Worm (Caenorhabditis elegans): Measurements from ENCODE around the gene pals-28.

Gene pals-28

ce11 chrIII:4370585-4370984 lies 14.0 kb upstream of the pals-28 start, which contains the start of gene ckb-3:
Gene ckb-3, plus strand, starts transcription at chrIII:4370885.
- no peak for TF ChIP-seq vab-7 (GFP tag; IDR thresholded peaks at IDR 0.05)
- no peak for TF ChIP-seq dmd-9 (GFP tag; IDR thresholded peaks at IDR 0.05)
- TF ChIP-seq F10B5.3 (tag; optimal IDR thresholded peaks at IDR 0.05), result no peak
- no peak for TF ChIP-seq Y105C5A.15 (GFP tag; IDR thresholded peaks at IDR 0.05)
- TF ChIP-seq attf-4 (tag; optimal IDR thresholded peaks at IDR 0.05), result no peak
- no peak for TF ChIP-seq snpc-4 (tag; optimal IDR thresholded peaks at IDR 0.05)
- TF ChIP-seq nhr-25 (tag; optimal IDR thresholded peaks at IDR 0.05; ENCODE audit: borderline replicate concordance, insufficient read depth), result no peak
- no peak for TF ChIP-seq nhr-102 (tag; optimal IDR thresholded peaks at IDR 0.05)
- TF ChIP-seq php-3 (GFP tag; IDR thresholded peaks at IDR 0.05), result no peak
- no peak for TF ChIP-seq daf-12 (tag; optimal IDR thresholded peaks at IDR 0.05)
- no peak for TF ChIP-seq cey-2 (tag; optimal IDR thresholded peaks at IDR 0.05; ENCODE audit: borderline replicate concordance, insufficient read depth)
- no peak for TF ChIP-seq arid-1 (GFP tag; conservative IDR thresholded peaks at IDR 0.05)

DNA sequence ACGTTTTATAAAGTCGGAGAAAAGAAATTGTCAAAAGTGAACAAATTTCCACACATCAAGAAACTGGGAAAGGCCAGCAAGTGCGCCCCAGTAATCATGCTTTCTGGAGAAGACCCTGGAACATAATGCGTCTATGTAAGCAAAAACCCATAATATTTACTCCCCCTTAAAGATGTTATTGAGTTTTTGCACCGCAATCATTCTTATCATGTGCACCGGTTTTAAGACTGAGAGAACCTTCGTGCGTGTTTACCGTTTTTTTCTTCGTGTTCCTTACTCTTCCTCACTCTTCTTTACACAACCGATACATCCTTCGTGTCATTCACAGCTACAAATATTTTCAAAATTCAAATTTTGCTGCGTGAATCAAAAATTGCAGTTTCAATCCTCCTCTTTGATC lies 11.7 kb upstream of the pals-28 start:
- TF ChIP-seq unc-62 (GFP tag; optimal IDR thresholded peaks at IDR 0.05 in 1 of 2) (no peak), unc-62 (tag; optimal IDR thresholded peaks at IDR 0.05) (no peak), daf-16 (GFP tag; optimal IDR thresholded peaks at IDR 0.05) (no peak), daf-16 (tag; optimal IDR thresholded peaks at IDR 0.05) (peak; percentile 97), ceh-32 (tag; optimal IDR thresholded peaks at IDR 0.05; ENCODE audit: poor library complexity) (no peak)

ce11 chrIII:4374854-4375253 lies 9.7 kb upstream of the pals-28 start, which contains the start of gene pals-26:
Gene pals-26, plus strand, starts transcription at chrIII:4375154.
- no peak for TF ChIP-seq T26A8.4 (GFP tag; IDR thresholded peaks at IDR 0.05)
- TF ChIP-seq lsy-2 (tag; optimal IDR thresholded peaks at IDR 0.05), result no peak
- TF ChIP-seq daf-19 (GFP tag; conservative IDR thresholded peaks at IDR 0.05), result no peak
- TF ChIP-seq ceh-32 (tag; optimal IDR thresholded peaks at IDR 0.05; ENCODE audit: poor library complexity), result no peak
- no peak for TF ChIP-seq dmd-9 (GFP tag; IDR thresholded peaks at IDR 0.05)
- no peak for TF ChIP-seq set-16 (GFP tag; IDR thresholded peaks at IDR 0.05)
- no peak for TF ChIP-seq tag-97 (GFP tag; IDR thresholded peaks at IDR 0.05)
- no peak for TF ChIP-seq dpl-1 (GFP tag; optimal IDR thresholded peaks at IDR 0.05)
- no peak for TF ChIP-seq ctbp-1 (GFP tag; IDR thresholded peaks at IDR 0.05)
- TF ChIP-seq zfp-2 (tag; optimal IDR thresholded peaks at IDR 0.05), result no peak
- no peak for TF ChIP-seq lin-1 (GFP tag; IDR thresholded peaks at IDR 0.05)
- TF ChIP-seq F49E8.2 (tag; optimal IDR thresholded peaks at IDR 0.05; ENCODE audit: borderline replicate concordance), result no peak
- no peak for TF ChIP-seq lim-7 (GFP tag; IDR thresholded peaks at IDR 0.05)
- no peak for TF ChIP-seq ceh-44 (GFP tag; IDR thresholded peaks at IDR 0.05)
- no peak for TF ChIP-seq F44E2.7 (GFP tag; IDR thresholded peaks at IDR 0.05)
- TF ChIP-seq nhr-6 (tag; optimal IDR thresholded peaks at IDR 0.05), result no peak
- TF ChIP-seq ZK546.5 (tag; optimal IDR thresholded peaks at IDR 0.05), result no peak

- peak; percentile 61 for TF ChIP-seq nhr-102 (tag; optimal IDR thresholded peaks at IDR 0.05)
- peak; percentile 19 for TF ChIP-seq Y5F2A.4 (GFP tag; optimal IDR thresholded peaks at IDR 0.05)
- peak in 1 of 2 experiments; percentile 54 for TF ChIP-seq hif-1 (tag; optimal IDR thresholded peaks at IDR 0.05)
- peak; percentile 69 for TF ChIP-seq nhr-111 (GFP tag; optimal IDR thresholded peaks at IDR 0.05)
- TF ChIP-seq fkh-10 (GFP tag; optimal IDR thresholded peaks at IDR 0.05), result peak; percentile 4
- peak; percentile 8; the same call in 1 of the 2 replicates for TF ChIP-seq D1046.2 (GFP tag; IDR thresholded peaks at IDR 0.05)
- peak; percentile 88 for TF ChIP-seq hmg-1.1 (GFP tag; IDR thresholded peaks at IDR 0.05)
- TF ChIP-seq nhr-41 (GFP tag; IDR thresholded peaks at IDR 0.05), result peak; percentile 78
- peak; percentile 78 for TF ChIP-seq hlh-11 (tag; optimal IDR thresholded peaks at IDR 0.05)
- TF ChIP-seq lim-7 (GFP tag; IDR thresholded peaks at IDR 0.05), result peak; percentile 65
- peak; percentile 75; the same call in 1 of the 2 replicates for TF ChIP-seq dmd-8 (GFP tag; IDR thresholded peaks at IDR 0.05)
- peak; percentile 62 for TF ChIP-seq mes-2 (tag; optimal IDR thresholded peaks at IDR 0.05; ENCODE audit: poor library complexity, severe bottlenecking)
- peak; percentile 79 for TF ChIP-seq egl-43 (GFP tag; IDR thresholded peaks at IDR 0.05)
- peak; percentile 34 for TF ChIP-seq F37D6.2 (tag; optimal IDR thresholded peaks at IDR 0.05)
- TF ChIP-seq F49E8.2 (tag; optimal IDR thresholded peaks at IDR 0.05; ENCODE audit: borderline replicate concordance), result peak; percentile 2
- TF ChIP-seq mxl-2 (GFP tag; conservative IDR thresholded peaks at IDR 0.05), result 0 out of 2 replicates have a peak, but pooled peaks have one; percentile 56
These were observed 5.8 kb upstream of the pals-28 start for ce11 chrIII:4378600-4379293.

All from whole organism, L4 larva.